Worm (Caenorhabditis elegans): ENCODE results near the gene F54D10.4.

The F54D10.4 gene

ce11 chrII:3806964-3807363 is at the start of gene F54D10.4:
TSS of gene F54D10.4 (minus strand) at chrII:3807064.
- TF ChIP-seq aha-1 (tag) (peak; percentile 82), lir-3 (tag; optimal IDR thresholded peaks at IDR 0.05) (no peak)

- no peak for TF ChIP-seq dmd-8 (GFP tag; IDR thresholded peaks at IDR 0.05)
- no peak for TF ChIP-seq T20F7.1 (GFP tag; optimal IDR thresholded peaks at IDR 0.05)
- TF ChIP-seq lin-13 (GFP tag; optimal IDR thresholded peaks at IDR 0.05) = no peak
- no peak for TF ChIP-seq vab-7 (GFP tag; IDR thresholded peaks at IDR 0.05)
- TF ChIP-seq unc-39 (tag; optimal IDR thresholded peaks at IDR 0.05) = no peak
- TF ChIP-seq aha-1 (tag) = no peak
- TF ChIP-seq rbr-2 (tag; optimal IDR thresholded peaks at IDR 0.05) = no peak
- no peak for TF ChIP-seq zip-11 (GFP tag; IDR thresholded peaks at IDR 0.05)
- TF ChIP-seq zip-2 (tag; optimal IDR thresholded peaks at IDR 0.05) = no peak
- no peak for TF ChIP-seq T26A8.4 (GFP tag; IDR thresholded peaks at IDR 0.05)
- no peak for TF ChIP-seq spr-1 (tag; optimal IDR thresholded peaks at IDR 0.05)
- no peak for TF ChIP-seq fos-1 (tag; optimal IDR thresholded peaks at IDR 0.05)
- TF ChIP-seq F10B5.3 (tag; optimal IDR thresholded peaks at IDR 0.05) = no peak
Observed at ce11 chrII:3852654-3853053, 45.8 kb upstream of the F54D10.4 start, which contains the start of gene nhr-257. TSS of gene nhr-257 (plus strand) at chrII:3852954.

ce11 chrII:3850655-3851054 is 43.8 kb upstream of the F54D10.4 start, which contains the start of gene nhr-72:
TSS of gene nhr-72 (minus strand) at chrII:3850755.
- TF ChIP-seq ztf-11 (tag; optimal IDR thresholded peaks at IDR 0.05) = no peak

- no peak for TF ChIP-seq attf-4 (tag; optimal IDR thresholded peaks at IDR 0.05)
- TF ChIP-seq unc-62 (GFP tag; optimal IDR thresholded peaks at IDR 0.05 in 1 of 2) = peak in 1 of 2 experiments; percentile 69
- TF ChIP-seq unc-62 (tag; optimal IDR thresholded peaks at IDR 0.05) = no peak
- TF ChIP-seq ztf-7 (tag; optimal IDR thresholded peaks at IDR 0.05) = no peak
Observed at ce11 chrII:3846028-3846427, 39.2 kb upstream of the F54D10.4 start, which contains the start of gene C17A2.2. TSS of gene C17A2.2 (plus strand) at chrII:3846328.

ce11 chrII:3843305-3843704 is 36.4 kb upstream of the F54D10.4 start, which contains the start of the genes C17A2.7 and C17A2.3:
TSS of gene C17A2.7 (minus strand) at chrII:3843405.
TSS of gene C17A2.3 (plus strand) at chrII:3843609.
- TF ChIP-seq D1046.2 (GFP tag; IDR thresholded peaks at IDR 0.05) = no peak
- TF ChIP-seq aha-1 (tag) = peak; percentile 78

- TF ChIP-seq aha-1 (tag) = peak; percentile 10
- TF ChIP-seq mep-1 (tag; optimal IDR thresholded peaks at IDR 0.05) = no peak
Observed at ce11 chrII:3839562-3839961, 32.7 kb upstream of the F54D10.4 start, which contains the start of gene C17A2.4. TSS of gene C17A2.4 (plus strand) at chrII:3839862.

- no peak for TF ChIP-seq F44E2.7 (GFP tag; IDR thresholded peaks at IDR 0.05)
- TF ChIP-seq ctbp-1 (GFP tag; IDR thresholded peaks at IDR 0.05) = 0 out of 2 replicates have a peak, but pooled peaks have one; percentile 6
- TF ChIP-seq hmg-1.1 (GFP tag; IDR thresholded peaks at IDR 0.05) = no peak
- no peak for TF ChIP-seq rbr-2 (tag; optimal IDR thresholded peaks at IDR 0.05)
- TF ChIP-seq spr-3 (GFP tag; optimal IDR thresholded peaks at IDR 0.05) = no peak
Observed at ce11 chrII:3835915-3836314, 29.1 kb upstream of the F54D10.4 start, which contains the start of gene oac-4. TSS of gene oac-4 (minus strand) at chrII:3836015.

ce11 chrII:3832383-3832782 is 25.5 kb upstream of the F54D10.4 start, which contains the start of gene F54D10.9:
TSS of gene F54D10.9 (minus strand) at chrII:3832483.
- TF ChIP-seq nhr-42 (GFP tag; IDR thresholded peaks at IDR 0.05) = no peak

- TF ChIP-seq mes-2 (tag; optimal IDR thresholded peaks at IDR 0.05; ENCODE audit: poor library complexity, severe bottlenecking) (no peak), unc-62 (GFP tag; optimal IDR thresholded peaks at IDR 0.05 in 1 of 2) (peak in 1 of 2 experiments; percentile 93), unc-62 (tag; optimal IDR thresholded peaks at IDR 0.05) (no peak)
Observed at ce11 chrII:3829623-3830022, 22.8 kb upstream of the F54D10.4 start.

Data from whole organism, L4 larva.